Fruit fly (Drosophila melanogaster) whole organism, embryonic: ENCODE measurements around the gene CG12347.

Source experiments
- CG10431 ChIP-seq: fragments of 200-800 bp; sonication (Bioruptor generic); optimal IDR thresholded peaks from 3 replicates; lab custom pipeline; 2018; ENCODE audit warnings: missing biosample characterization, mild to moderate bottlenecking, missing genetic modification characterization
- CG3163 ChIP-seq: fragments of 200-800 bp; sonication (Bioruptor generic); optimal IDR thresholded peaks from 3 replicates; lab custom pipeline; 2016; ENCODE audit warnings: missing biosample characterization, missing genetic modification characterization
- Nf-YB ChIP-seq: fragments of 200-800 bp; sonication (Bioruptor generic); optimal IDR thresholded peaks from 3 replicates; lab custom pipeline; 2019; ENCODE audit warnings: missing biosample characterization, mild to moderate bottlenecking, missing genetic modification characterization, moderate library complexity
- fd102C ChIP-seq: fragments of 200-800 bp; sonication (Bioruptor generic); optimal IDR thresholded peaks from 2 replicates; lab custom pipeline; 2018; ENCODE audit warnings: missing biosample characterization, mild to moderate bottlenecking, missing genetic modification characterization, moderate library complexity
- pfk ChIP-seq: fragments of 200-800 bp; sonication (Bioruptor generic); optimal IDR thresholded peaks from 2 replicates; lab custom pipeline; 2018; ENCODE audit warnings: missing biosample characterization, mild to moderate bottlenecking, missing genetic modification characterization, moderate library complexity

DNA sequence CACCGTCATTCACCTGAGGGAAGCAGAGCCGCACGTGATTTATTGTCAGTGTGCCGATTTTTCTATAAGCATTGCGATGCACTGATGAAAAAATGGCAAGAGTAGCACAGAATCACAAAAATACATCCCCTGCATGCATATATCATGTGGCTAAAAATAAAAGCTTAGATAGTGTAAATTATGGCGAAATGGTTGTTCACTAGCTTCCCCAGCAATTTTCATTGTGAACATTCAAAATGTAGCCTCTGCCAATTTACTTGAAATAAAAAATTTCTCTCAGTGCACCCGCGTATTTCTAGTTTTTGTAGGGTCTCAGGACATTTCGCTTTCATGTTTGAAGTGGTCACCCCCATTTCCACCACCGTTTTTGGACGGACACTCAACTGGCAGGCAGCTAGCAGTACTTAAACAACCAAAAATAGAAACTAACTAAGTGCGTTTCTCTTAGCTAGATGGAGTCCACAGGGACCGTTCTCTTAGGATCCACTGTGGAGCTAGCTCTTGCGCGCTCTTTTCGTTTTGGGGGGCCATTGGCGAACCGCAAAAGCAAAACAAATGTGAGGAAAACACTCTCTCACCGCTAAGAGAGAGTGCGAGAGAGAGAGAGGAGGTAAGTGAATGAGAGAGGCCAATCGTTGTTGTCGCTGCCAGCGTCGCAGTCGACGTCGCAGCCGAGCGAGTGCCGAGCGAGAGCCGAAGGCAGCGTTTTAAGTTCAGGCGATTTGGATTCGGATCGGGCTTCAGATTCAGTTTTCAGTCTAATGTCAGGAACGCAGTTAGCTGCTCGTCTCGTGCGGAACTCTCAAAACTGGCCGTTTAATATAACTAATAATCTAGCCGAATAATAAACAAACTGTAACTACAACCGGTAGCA, 37.4 kb downstream of the CG12347 start:
- TF ChIP-seq CG10431 (GFP tag; lab: Kevin White, UChicago) (no peak), pfk (GFP tag; lab: Kevin White, UChicago) (no peak), fd102C (GFP tag; lab: Kevin White, UChicago) (peak; percentile 32), CG3163 (GFP tag; lab: Kevin White, UChicago) (peak; percentile 99), Nf-YB (GFP tag; lab: Kevin White, UChicago) (peak; percentile 97)
